Worm (Caenorhabditis elegans): ENCODE measurements around the gene ssu-1.

DNA sequence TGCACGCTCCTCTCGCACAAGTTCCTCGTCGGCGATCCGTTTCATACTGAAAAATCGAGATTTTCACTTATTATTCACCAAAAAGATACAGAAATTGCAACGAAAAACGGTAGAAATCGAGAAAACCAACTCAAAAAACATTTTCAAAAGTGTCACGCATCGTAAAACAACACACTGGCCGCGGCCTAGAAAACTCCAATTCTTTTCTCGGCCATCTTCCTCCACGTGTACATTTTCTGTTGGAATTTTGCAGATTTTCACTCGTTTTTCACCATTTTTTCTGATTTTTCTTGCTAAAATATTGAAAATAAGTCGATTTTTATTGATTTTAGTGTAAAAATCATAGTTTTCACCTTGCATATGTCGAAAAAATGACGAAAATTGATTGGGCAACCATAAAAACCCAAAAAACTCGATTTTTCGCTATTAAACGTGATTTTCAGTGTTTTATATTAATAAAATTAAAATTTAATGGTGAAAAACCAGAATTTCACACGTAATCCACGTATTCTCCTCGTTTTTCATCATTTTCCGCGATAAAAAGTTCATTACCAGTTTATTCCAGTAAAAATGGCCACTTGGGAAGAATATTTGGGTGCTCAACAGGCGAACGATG is 42.3 kb downstream of the ssu-1 start, which contains the start of the genes dcs-1 and sec-23:
- TF ChIP-seq ahr-1 (tag; optimal IDR thresholded peaks at IDR 0.05) (no peak), unc-86 (tag; optimal IDR thresholded peaks at IDR 0.05) (no peak), nhr-11 (tag; optimal IDR thresholded peaks at IDR 0.05) (no peak), F13H6.1 (tag; optimal IDR thresholded peaks at IDR 0.05) (no peak), hlh-15 (tag; optimal IDR thresholded peaks at IDR 0.05) (no peak), tbx-7 (tag; optimal IDR thresholded peaks at IDR 0.05) (peak; percentile 46), pha-4 (tag; optimal IDR thresholded peaks at IDR 0.05) (no peak), rnt-1 (tag; optimal IDR thresholded peaks at IDR 0.05) (no peak), ceh-14 (tag; optimal IDR thresholded peaks at IDR 0.05) (no peak), dmd-4 (tag; optimal IDR thresholded peaks at IDR 0.05; ENCODE audit: borderline replicate concordance) (no peak), pros-1 (tag; optimal IDR thresholded peaks at IDR 0.05) (no peak), hlh-8 (tag; optimal IDR thresholded peaks at IDR 0.05) (peak; percentile 29), unc-55 (GFP tag; optimal IDR thresholded peaks at IDR 0.05) (no peak), hlh-13 (GFP tag; optimal IDR thresholded peaks at IDR 0.05) (no peak)
